Fruit fly (Drosophila melanogaster): ENCODE results near the gene BigH1.

- TF ChIP-seq CG13204 (GFP tag; optimal IDR thresholded peaks at IDR 0.05), result no peak
- no peak for TF ChIP-seq Pif1B (GFP tag; optimal IDR thresholded peaks at IDR 0.05)
- no peak for TF ChIP-seq gl (tag; optimal IDR thresholded peaks at IDR 0.05)
- no peak for TF ChIP-seq CG34367 (tag; optimal IDR thresholded peaks at IDR 0.05)
- no peak for TF ChIP-seq CG8159 (tag; optimal IDR thresholded peaks at IDR 0.05)
- TF ChIP-seq Ets98B (GFP tag; IDR thresholded peaks at IDR 0.05), result no peak
- no peak for TF ChIP-seq CG15710 (tag; optimal IDR thresholded peaks at IDR 0.05)
These were observed 38.6 kb upstream of the BigH1 start for dm6 chr3R:14624671-14625070.

Data from whole organism, pupa.